Fruit fly (Drosophila melanogaster): Measurements from ENCODE around the gene C1GalTA.

C1GalTA gene

dm6 chr2L:8920294-8920693 is 30.7 kb downstream of the C1GalTA start (continued):
- no peak for TF ChIP-seq CG9876 (GFP tag; optimal IDR thresholded peaks at IDR 0.05)
- no peak for TF ChIP-seq Poxn (GFP tag; IDR thresholded peaks at IDR 0.05)
- no peak for TF ChIP-seq abd-A (tag; optimal IDR thresholded peaks at IDR 0.05)
- TF ChIP-seq CG17802 (tag; optimal IDR thresholded peaks at IDR 0.05) = no peak
- no peak for TF ChIP-seq CG10959 (GFP tag; IDR thresholded peaks at IDR 0.05)
- TF ChIP-seq CG10321 (GFP tag; IDR thresholded peaks at IDR 0.05) = no peak
- no peak for TF ChIP-seq fd102C (GFP tag; optimal IDR thresholded peaks at IDR 0.05)
- TF ChIP-seq CG17912 (GFP tag; optimal IDR thresholded peaks at IDR 0.05) = no peak
- no peak for TF ChIP-seq CG5245 (GFP tag; optimal IDR thresholded peaks at IDR 0.05)
- TF ChIP-seq nmo (GFP tag; optimal IDR thresholded peaks at IDR 0.05) = peak; percentile 22
- no peak for TF ChIP-seq Hr51 (GFP tag; optimal IDR thresholded peaks at IDR 0.05)
- TF ChIP-seq hkb (optimal IDR thresholded peaks at IDR 0.05) = no peak
- TF ChIP-seq hkb (GFP tag; IDR thresholded peaks at IDR 0.05) = no peak
- TF ChIP-seq chm (GFP tag; IDR thresholded peaks at IDR 0.05) = no peak
- TF ChIP-seq kah (GFP tag; optimal IDR thresholded peaks at IDR 0.05) = no peak
- TF ChIP-seq gce (GFP tag; IDR thresholded peaks at IDR 0.05) = no peak
- no peak for TF ChIP-seq crc (GFP tag; optimal IDR thresholded peaks at IDR 0.05)
- no peak for TF ChIP-seq salm (tag; optimal IDR thresholded peaks at IDR 0.05)
- TF ChIP-seq NC2α (GFP tag; optimal IDR thresholded peaks at IDR 0.05) = no peak
- no peak for TF ChIP-seq insv (GFP tag; optimal IDR thresholded peaks at IDR 0.05)
- no peak for TF ChIP-seq bowl (GFP tag; IDR thresholded peaks at IDR 0.05)
- no peak for TF ChIP-seq CG8359 (GFP tag; optimal IDR thresholded peaks at IDR 0.05; ENCODE audit: borderline replicate concordance)
- TF ChIP-seq CG1792 (GFP tag; optimal IDR thresholded peaks at IDR 0.05) = no peak
- no peak for TF ChIP-seq Oaz (GFP tag; IDR thresholded peaks at IDR 0.05)
- peak; percentile 9 for TF ChIP-seq dmrt11E (tag; optimal IDR thresholded peaks at IDR 0.05)
- TF ChIP-seq CG13287 (GFP tag; IDR thresholded peaks at IDR 0.05; ENCODE audit: partially characterized antibody) = no peak
- TF ChIP-seq chn (GFP tag; optimal IDR thresholded peaks at IDR 0.05) = no peak
- no peak for TF ChIP-seq Tbp (GFP tag; optimal IDR thresholded peaks at IDR 0.05)
- no peak for TF ChIP-seq Ets97D (GFP tag; optimal IDR thresholded peaks at IDR 0.05)
- no peak for TF ChIP-seq MBD-R2 (GFP tag; IDR thresholded peaks at IDR 0.05)
- no peak for TF ChIP-seq CG11247 (GFP tag; IDR thresholded peaks at IDR 0.05)
- no peak for TF ChIP-seq CG1233 (GFP tag; optimal IDR thresholded peaks at IDR 0.05)
- TF ChIP-seq trem (tag; optimal IDR thresholded peaks at IDR 0.05) = no peak
- no peak for TF ChIP-seq CG7786 (GFP tag; optimal IDR thresholded peaks at IDR 0.05)
- TF ChIP-seq Asciz (GFP tag; optimal IDR thresholded peaks at IDR 0.05) = peak; percentile 15
- no peak for TF ChIP-seq CG7556 (GFP tag; optimal IDR thresholded peaks at IDR 0.05)
- no peak for TF ChIP-seq CG14667 (GFP tag; IDR thresholded peaks at IDR 0.05)
- no peak for TF ChIP-seq CG6254 (GFP tag; optimal IDR thresholded peaks at IDR 0.05)
- no peak for TF ChIP-seq yki (optimal IDR thresholded peaks at IDR 0.05)
- TF ChIP-seq fd64A (GFP tag; optimal IDR thresholded peaks at IDR 0.05) = no peak
- no peak for TF ChIP-seq CG5953 (GFP tag; IDR thresholded peaks at IDR 0.05)
- no peak for TF ChIP-seq CG13775 (GFP tag; optimal IDR thresholded peaks at IDR 0.05)
- TF ChIP-seq CG1529 (GFP tag; optimal IDR thresholded peaks at IDR 0.05) = no peak
- TF ChIP-seq BEAF-32 (GFP tag; optimal IDR thresholded peaks at IDR 0.05) = no peak
- no peak for TF ChIP-seq CG30403 (GFP tag; optimal IDR thresholded peaks at IDR 0.05)
- no peak for TF ChIP-seq usp (GFP tag; optimal IDR thresholded peaks at IDR 0.05)
- peak; percentile 51 for TF ChIP-seq nom (GFP tag; optimal IDR thresholded peaks at IDR 0.05)
- TF ChIP-seq sc (optimal IDR thresholded peaks at IDR 0.05) = no peak
- TF ChIP-seq sc (GFP tag; optimal IDR thresholded peaks at IDR 0.05) = no peak
- TF ChIP-seq H15 (GFP tag; IDR thresholded peaks at IDR 0.05) = no peak
- no peak for TF ChIP-seq lmd (GFP tag; IDR thresholded peaks at IDR 0.05)
- no peak for TF ChIP-seq CG13424 (tag; optimal IDR thresholded peaks at IDR 0.05)
- no peak for TF ChIP-seq Nf-YA (GFP tag; IDR thresholded peaks at IDR 0.05)
- no peak for TF ChIP-seq ro (GFP tag; IDR thresholded peaks at IDR 0.05)

Data from whole organism, embryonic.